Fruit fly (Drosophila melanogaster) whole organism, embryonic: ENCODE data around the gene anox.

Source experiments
- Atf-2 ChIP-seq: fragments of 200-800 bp; sonication (Bioruptor generic); optimal IDR thresholded peaks from 2 replicates; lab custom pipeline; 2016; ENCODE audit warnings: missing biosample characterization, missing genetic modification characterization
- B-H1 ChIP-seq: fragments of 200-800 bp; sonication (Bioruptor generic); IDR thresholded peaks from 3 replicates; pipeline ENCODE4 v1.3.6; 2022; ENCODE audit warnings: missing biosample characterization, missing genetic modification characterization
- BEAF-32 ChIP-seq: fragments of 200-800 bp; sonication (Bioruptor generic); optimal IDR thresholded peaks from 3 replicates; lab custom pipeline; 2017; ENCODE audit warnings: missing biosample characterization, missing genetic modification characterization, mild to moderate bottlenecking, moderate library complexity, missing genetic modification reagents
- CG10366 ChIP-seq: fragments of 200-800 bp; sonication (Bioruptor generic); IDR thresholded peaks from 2 replicates; pipeline ENCODE4 v1.3.6; 2022; ENCODE audit warnings: missing biosample characterization, missing genetic modification characterization
- CG10431 ChIP-seq: fragments of 200-800 bp; sonication (Bioruptor generic); optimal IDR thresholded peaks from 3 replicates; lab custom pipeline; 2018; ENCODE audit warnings: missing biosample characterization, mild to moderate bottlenecking, missing genetic modification characterization
- CG10654 ChIP-seq: fragments of 200-800 bp; sonication (Bioruptor generic); optimal IDR thresholded peaks from 2 replicates; lab custom pipeline; 2016; ENCODE audit warnings: missing biosample characterization, missing genetic modification characterization
- CG11085 ChIP-seq: fragments of 200-800 bp; sonication (Bioruptor generic); IDR thresholded peaks from 2 replicates; pipeline ENCODE4 v1.3.6; 2022; ENCODE audit warnings: missing biosample characterization, missing genetic modification characterization
- CG11093 ChIP-seq: fragments of 200-800 bp; sonication (Bioruptor generic); IDR thresholded peaks from 3 replicates; pipeline ENCODE4 v1.3.6; 2022; ENCODE audit warnings: missing biosample characterization, missing genetic modification characterization
- CG13424 ChIP-seq: fragments of 200-800 bp; sonication (Bioruptor generic); optimal IDR thresholded peaks from 2 replicates; lab custom pipeline; 2019; ENCODE audit warnings: missing biosample characterization, mild to moderate bottlenecking, missing genetic modification characterization, moderate library complexity
- CG1647 ChIP-seq: fragments of 200-800 bp; sonication (Bioruptor generic); optimal IDR thresholded peaks from 3 replicates; lab custom pipeline; 2016; ENCODE audit warnings: missing biosample characterization, missing genetic modification characterization
- CG1832 ChIP-seq: fragments of 200-800 bp; sonication (Bioruptor generic); optimal IDR thresholded peaks from 2 replicates; lab custom pipeline; 2017; ENCODE audit warnings: missing biosample characterization, mild to moderate bottlenecking, missing genetic modification characterization, inconsistent platforms
- CG31224 ChIP-seq: fragments of 200-800 bp; sonication (Bioruptor generic); IDR thresholded peaks from 2 replicates; pipeline ENCODE4 v1.3.6; 2022; ENCODE audit warnings: missing biosample characterization, missing genetic modification characterization
- CG31388 ChIP-seq: fragments of 200-800 bp; sonication (Bioruptor generic); optimal IDR thresholded peaks from 2 replicates; lab custom pipeline; 2016; ENCODE audit warnings: missing biosample characterization, missing genetic modification characterization
- CG3281 ChIP-seq: fragments of 200-800 bp; sonication (Bioruptor generic); optimal IDR thresholded peaks from 3 replicates; lab custom pipeline; 2017; ENCODE audit warnings: missing biosample characterization, mild to moderate bottlenecking, missing genetic modification characterization
- CG33557 ChIP-seq: fragments of 200-800 bp; sonication (Bioruptor generic); optimal IDR thresholded peaks from 2 replicates; lab custom pipeline; 2019; ENCODE audit warnings: missing biosample characterization, mild to moderate bottlenecking, missing genetic modification characterization, moderate library complexity
- CG6654 ChIP-seq: fragments of 200-800 bp; sonication (Bioruptor generic); optimal IDR thresholded peaks from 2 replicates; lab custom pipeline; 2017; ENCODE audit warnings: missing biosample characterization, mild to moderate bottlenecking, missing genetic modification characterization
- CG6689 ChIP-seq: fragments of 200-800 bp; sonication (Bioruptor generic); IDR thresholded peaks from 2 replicates; pipeline ENCODE4 v1.3.6; 2022; ENCODE audit warnings: missing biosample characterization, missing genetic modification characterization
- CG7839 ChIP-seq: fragments of 200-800 bp; sonication (Bioruptor generic); optimal IDR thresholded peaks from 3 replicates; lab custom pipeline; 2018; ENCODE audit warnings: missing biosample characterization, mild to moderate bottlenecking, missing genetic modification characterization, moderate library complexity
- CG8089 ChIP-seq: fragments of 200-800 bp; sonication (Bioruptor generic); optimal IDR thresholded peaks from 3 replicates; lab custom pipeline; 2016; ENCODE audit warnings: missing biosample characterization, missing genetic modification characterization
- CG9932 ChIP-seq: fragments of 200-800 bp; sonication (Bioruptor generic); IDR thresholded peaks from 2 replicates; pipeline ENCODE4 v1.3.6; 2022; ENCODE audit warnings: missing biosample characterization, missing genetic modification characterization
- CHES-1-like ChIP-seq: fragments of 200-800 bp; sonication (Bioruptor generic); optimal IDR thresholded peaks from 2 replicates; lab custom pipeline; 2016; ENCODE audit warnings: missing biosample characterization, missing genetic modification characterization
- Camta ChIP-seq: fragments of 200-800 bp; sonication (Bioruptor generic); optimal IDR thresholded peaks from 2 replicates; lab custom pipeline; 2016; ENCODE audit warnings: missing biosample characterization, missing genetic modification characterization
- Drgx ChIP-seq: fragments of 200-800 bp; sonication (Bioruptor generic); IDR thresholded peaks from 2 replicates; pipeline ENCODE4 v1.3.6; 2022; ENCODE audit warnings: missing biosample characterization, missing genetic modification characterization
- ERR ChIP-seq: fragments of 200-800 bp; sonication (Bioruptor generic); optimal IDR thresholded peaks from 2 replicates; lab custom pipeline; 2016; ENCODE audit warnings: missing biosample characterization, missing genetic modification characterization
- Gug ChIP-seq: fragments of 200-800 bp; sonication (Bioruptor generic); IDR thresholded peaks from 4 replicates; pipeline ENCODE4 v1.3.6; 2022; ENCODE audit warnings: missing biosample characterization, missing genetic modification characterization
- HLH4C ChIP-seq: fragments of 200-800 bp; sonication (Bioruptor generic); IDR thresholded peaks from 3 replicates; pipeline ENCODE4 v1.3.6; 2022; ENCODE audit warnings: missing biosample characterization, missing genetic modification characterization; ENCODE audit not compliant: partially characterized antibody
- Hr3 ChIP-seq: fragments of 200-800 bp; sonication (Bioruptor generic); optimal IDR thresholded peaks from 3 replicates; lab custom pipeline; 2016; ENCODE audit warnings: missing biosample characterization, missing genetic modification characterization
- Spps ChIP-seq: fragments of 200-800 bp; sonication (Bioruptor generic); optimal IDR thresholded peaks from 2 replicates; lab custom pipeline; 2018; ENCODE audit warnings: missing biosample characterization, mild to moderate bottlenecking, missing genetic modification characterization
- Sry-β ChIP-seq: fragments of 200-800 bp; sonication (Bioruptor generic); optimal IDR thresholded peaks from 2 replicates; lab custom pipeline; 2018; ENCODE audit warnings: missing biosample characterization, mild to moderate bottlenecking, missing genetic modification characterization, moderate library complexity
- Xbp1 ChIP-seq: fragments of 200-800 bp; sonication (Bioruptor generic); optimal IDR thresholded peaks from 3 replicates; lab custom pipeline; 2016; ENCODE audit warnings: missing biosample characterization, mild to moderate bottlenecking, missing genetic modification characterization
- Xrp1 ChIP-seq: fragments of 200-800 bp; sonication (Bioruptor generic); IDR thresholded peaks from 2 replicates; pipeline ENCODE4 v1.3.6; 2022; ENCODE audit warnings: missing biosample characterization, missing genetic modification characterization
- ato ChIP-seq: fragments of 200-800 bp; sonication (Bioruptor generic); IDR thresholded peaks from 2 replicates; pipeline ENCODE4 v1.3.6; 2022; ENCODE audit warnings: missing biosample characterization, missing genetic modification characterization; ENCODE audit not compliant: partially characterized antibody
- bab2 ChIP-seq: fragments of 200-800 bp; sonication (Bioruptor generic); optimal IDR thresholded peaks from 2 replicates; lab custom pipeline; 2016; ENCODE audit warnings: missing biosample characterization, missing genetic modification characterization
- bsh ChIP-seq, 2 experiments: fragments of 200-800 bp; sonication (Bioruptor generic); optimal IDR thresholded peaks; 2 replicates each; lab custom pipeline; 2017 to 2018; ENCODE audit warnings: mild to moderate bottlenecking in 2 of 2, missing biosample characterization in 2 of 2, missing genetic modification characterization in 2 of 2, moderate library complexity in 1 of 2
- caup ChIP-seq: fragments of 200-800 bp; sonication (Bioruptor generic); optimal IDR thresholded peaks from 3 replicates; lab custom pipeline; 2017; ENCODE audit warnings: missing biosample characterization, mild to moderate bottlenecking, missing genetic modification characterization, moderate library complexity; ENCODE audit not compliant: severe bottlenecking
- croc ChIP-seq: fragments of 200-800 bp; sonication (Bioruptor generic); conservative IDR thresholded peaks from 3 replicates; pipeline ENCODE4 v1.3.6; 2022; ENCODE audit warnings: missing biosample characterization, missing genetic modification characterization
- da ChIP-seq: fragments of 200-800 bp; sonication (Bioruptor generic); optimal IDR thresholded peaks from 2 replicates; lab custom pipeline; 2016; ENCODE audit warnings: missing biosample characterization, missing genetic modification characterization
- ewg ChIP-seq: fragments of 200-800 bp; sonication (Bioruptor generic); optimal IDR thresholded peaks from 3 replicates; lab custom pipeline; 2017; ENCODE audit warnings: mild to moderate bottlenecking, missing biosample characterization, missing genetic modification reagents, missing genetic modification characterization
- fd64A ChIP-seq: fragments of 200-800 bp; sonication (Bioruptor generic); optimal IDR thresholded peaks from 3 replicates; lab custom pipeline; 2018; ENCODE audit warnings: missing biosample characterization, mild to moderate bottlenecking, missing genetic modification characterization
- hbn ChIP-seq: fragments of 200-800 bp; sonication (Bioruptor generic); IDR thresholded peaks from 2 replicates; pipeline ENCODE4 v1.3.6; 2022; ENCODE audit warnings: missing biosample characterization, missing genetic modification characterization; ENCODE audit not compliant: partially characterized antibody
- insv ChIP-seq, 2 experiments: fragments of 200-800 bp; sonication (Bioruptor generic); optimal IDR thresholded peaks; 3 replicates each; lab custom pipeline; 2016 to 2018; ENCODE audit warnings: missing biosample characterization in 2 of 2, missing genetic modification characterization in 2 of 2
- nau ChIP-seq: fragments of 200-800 bp; sonication (Bioruptor generic); optimal IDR thresholded peaks from 3 replicates; lab custom pipeline; 2017; ENCODE audit warnings: missing biosample characterization, mild to moderate bottlenecking, missing genetic modification characterization, missing genetic modification reagents
- p53 ChIP-seq: fragments of 200-800 bp; sonication (Bioruptor generic); optimal IDR thresholded peaks from 2 replicates; lab custom pipeline; 2016; ENCODE audit warnings: missing biosample characterization, missing genetic modification characterization
- pb ChIP-seq: fragments of 200-800 bp; sonication (Bioruptor generic); optimal IDR thresholded peaks from 3 replicates; lab custom pipeline; 2016; ENCODE audit warnings: missing biosample characterization, missing genetic modification characterization
- peb ChIP-seq: fragments of 200-800 bp; sonication (Bioruptor generic); IDR thresholded peaks from 2 replicates; pipeline ENCODE4 v1.3.6; 2022; ENCODE audit warnings: missing biosample characterization, missing genetic modification characterization
- pfk ChIP-seq: fragments of 200-800 bp; sonication (Bioruptor generic); optimal IDR thresholded peaks from 2 replicates; lab custom pipeline; 2018; ENCODE audit warnings: missing biosample characterization, mild to moderate bottlenecking, missing genetic modification characterization, moderate library complexity
- sens ChIP-seq: fragments of 200-800 bp; sonication (Bioruptor generic); peaks from one replicate; lab custom pipeline; 2016; ENCODE audit warnings: missing biosample characterization, missing genetic modification characterization
- sqz ChIP-seq: fragments of 200-800 bp; sonication (Bioruptor generic); optimal IDR thresholded peaks from 3 replicates; lab custom pipeline; 2018; ENCODE audit warnings: missing biosample characterization, mild to moderate bottlenecking, missing genetic modification characterization
- sug ChIP-seq: fragments of 200-800 bp; optimal IDR thresholded peaks from 2 replicates; lab custom pipeline; 2019; ENCODE audit warnings: missing biosample characterization, mild to moderate bottlenecking, missing genetic modification characterization, moderate library complexity
- tll ChIP-seq, 2 experiments: fragments of 200-800 bp in 1 of 2; fragments of >200 bp in 1 of 2; sonication (Bioruptor generic) in 1 of 2; optimal IDR thresholded peaks; 2 replicates each; lab custom pipeline; 2017 to 2019; ENCODE audit warnings: missing biosample characterization in 2 of 2, missing genetic modification characterization in 2 of 2, mild to moderate bottlenecking in 1 of 2, moderate library complexity in 1 of 2
- toy ChIP-seq: fragments of 200-800 bp; sonication (Bioruptor generic); IDR thresholded peaks from 2 replicates; pipeline ENCODE4 v1.3.6; 2022; ENCODE audit warnings: missing biosample characterization, missing genetic modification characterization

The anox gene

DNA sequence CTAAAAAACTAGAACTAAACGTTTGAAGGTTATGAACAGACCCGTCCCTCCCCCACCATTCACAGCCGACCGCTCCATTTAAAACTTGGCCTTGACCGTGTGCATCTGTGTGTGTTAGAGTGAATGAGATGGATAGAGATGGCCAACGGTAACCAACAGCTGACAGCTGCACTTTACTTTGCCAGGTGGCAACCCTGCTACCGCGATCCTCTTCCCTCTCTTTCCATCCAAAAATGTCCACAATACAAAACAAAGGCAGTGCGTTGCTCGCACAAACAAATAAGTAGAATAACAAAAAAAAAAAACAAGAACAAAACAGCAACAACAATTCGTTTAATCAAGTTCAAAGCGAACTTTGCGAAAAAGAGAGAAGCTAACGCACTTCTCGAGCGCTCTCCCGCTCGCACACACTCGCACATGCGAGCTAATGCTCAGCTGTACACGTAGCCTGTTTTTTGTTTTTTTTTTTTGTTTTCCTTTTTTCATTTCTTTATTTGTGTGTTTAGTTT lies 49.4 kb upstream of the anox start (continued):
- TF ChIP-seq nau (GFP tag; lab: Kevin White, UChicago) = peak; percentile 48
- TF ChIP-seq caup (GFP tag; lab: Kevin White, UChicago) = no peak
- no peak for TF ChIP-seq CG1647
- TF ChIP-seq hbn (GFP tag; lab: Robert Waterston, UW) = no peak
- TF ChIP-seq insv (GFP tag; optimal IDR thresholded peaks at IDR 0.05; lab: Kevin White, UChicago) = no peak
- TF ChIP-seq CG6689 (GFP tag; lab: Robert Waterston, UW) = no peak
- no peak for TF ChIP-seq CG10366
- peak; percentile 4 for TF ChIP-seq BEAF-32
- no peak for TF ChIP-seq Xbp1 (GFP tag; lab: Kevin White, UChicago)
- TF ChIP-seq pb (GFP tag; lab: Kevin White, UChicago) = no peak
- no peak for TF ChIP-seq CG8089
- TF ChIP-seq Spps (tag; lab: Kevin White, UChicago) = no peak
- no peak for TF ChIP-seq CG7839 (tag; lab: Kevin White, UChicago)
- TF ChIP-seq CG10654 (GFP tag; lab: Kevin White, UChicago) = no peak
- TF ChIP-seq pfk = no peak
- TF ChIP-seq B-H1 = no peak
- no peak for TF ChIP-seq CG11093 (GFP tag; lab: Robert Waterston, UW)
- no peak for TF ChIP-seq Camta (GFP tag; lab: Kevin White, UChicago)
- TF ChIP-seq ato (GFP tag; lab: Robert Waterston, UW) = no peak
- no peak for TF ChIP-seq Xrp1 (GFP tag; lab: Robert Waterston, UW)
- no peak for TF ChIP-seq Drgx (GFP tag; lab: Robert Waterston, UW)
- peak; percentile 7 for TF ChIP-seq sug
- no peak for TF ChIP-seq CG31224 (GFP tag; lab: Robert Waterston, UW)
- no peak for TF ChIP-seq fd64A (GFP tag; lab: Kevin White, UChicago)
- TF ChIP-seq CG13424 (tag; lab: Kevin White, UChicago) = no peak
- TF ChIP-seq CG6654 (GFP tag; lab: Kevin White, UChicago) = no peak
- TF ChIP-seq CG1832 (GFP tag; lab: Kevin White, UChicago) = peak; percentile 74
- no peak for TF ChIP-seq CG3281 (GFP tag; lab: Kevin White, UChicago)
- no peak for TF ChIP-seq Hr3 (GFP tag; lab: Kevin White, UChicago)
- no peak for TF ChIP-seq Sry-β (GFP tag; lab: Kevin White, UChicago)
- TF ChIP-seq sqz (GFP tag; lab: Kevin White, UChicago) = peak; percentile 22
- no peak for TF ChIP-seq toy (GFP tag; lab: Robert Waterston, UW)
- no peak for TF ChIP-seq ewg
- TF ChIP-seq bab2 (GFP tag; lab: Kevin White, UChicago) = no peak
- TF ChIP-seq tll (GFP tag; optimal IDR thresholded peaks at IDR 0.05; lab: Kevin White, UChicago) = no peak
- TF ChIP-seq CG9932 = no peak
- peak in 1 of 2 experiments; percentile 30 for TF ChIP-seq bsh (GFP tag; optimal IDR thresholded peaks at IDR 0.05; lab: Kevin White, UChicago)
- no peak for TF ChIP-seq ERR (GFP tag; lab: Kevin White, UChicago)
- no peak for TF ChIP-seq croc
- TF ChIP-seq sens (GFP tag; lab: Kevin White, UChicago) = no peak
- no peak for TF ChIP-seq Gug (GFP tag; lab: Robert Waterston, UW)
- TF ChIP-seq CHES-1-like (GFP tag; lab: Kevin White, UChicago) = no peak
- TF ChIP-seq peb (GFP tag; lab: Robert Waterston, UW) = no peak
- no peak for TF ChIP-seq p53
- no peak for TF ChIP-seq CG33557 (GFP tag; lab: Kevin White, UChicago)
- 0 out of 3 replicates have a peak, but pooled peaks have one; percentile 10 for TF ChIP-seq HLH4C (GFP tag; lab: Robert Waterston, UW)
- no peak for TF ChIP-seq CG10431 (GFP tag; lab: Kevin White, UChicago)
- no peak for TF ChIP-seq Atf-2
- TF ChIP-seq CG31388 (GFP tag; lab: Kevin White, UChicago) = no peak
- peak; percentile 76 for TF ChIP-seq da (GFP tag; lab: Kevin White, UChicago)
- TF ChIP-seq CG11085 = no peak
